Fruit fly (Drosophila melanogaster): ENCODE measurements around the gene Ccdc56.

Gene Ccdc56

DNA sequence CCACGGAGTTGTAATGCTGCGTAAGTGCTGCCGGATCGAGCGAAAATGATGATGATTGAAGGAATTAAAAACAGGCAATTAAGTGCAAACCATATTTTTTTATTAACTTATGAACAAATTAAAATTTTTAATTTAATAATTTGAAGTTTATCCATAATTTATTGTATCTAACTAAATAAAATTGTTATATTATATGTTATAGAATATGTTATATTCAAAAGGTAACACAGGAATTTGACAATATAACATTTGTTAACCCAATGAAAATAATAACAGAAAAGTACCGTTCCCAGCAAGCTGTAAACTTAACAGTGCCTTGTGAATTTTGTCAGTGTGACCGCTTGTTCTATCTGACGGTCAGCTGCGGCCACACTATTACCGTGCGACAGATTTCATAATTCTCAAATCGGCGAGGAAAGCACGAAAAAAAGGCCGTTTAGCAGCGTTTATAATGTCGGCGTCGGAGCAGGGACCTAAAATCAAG, at the start of gene Ccdc56, which contains the start of gene mtTFB1 (continued):
- no peak for TF ChIP-seq Hr3 (GFP tag; optimal IDR thresholded peaks at IDR 0.05)

DNA sequence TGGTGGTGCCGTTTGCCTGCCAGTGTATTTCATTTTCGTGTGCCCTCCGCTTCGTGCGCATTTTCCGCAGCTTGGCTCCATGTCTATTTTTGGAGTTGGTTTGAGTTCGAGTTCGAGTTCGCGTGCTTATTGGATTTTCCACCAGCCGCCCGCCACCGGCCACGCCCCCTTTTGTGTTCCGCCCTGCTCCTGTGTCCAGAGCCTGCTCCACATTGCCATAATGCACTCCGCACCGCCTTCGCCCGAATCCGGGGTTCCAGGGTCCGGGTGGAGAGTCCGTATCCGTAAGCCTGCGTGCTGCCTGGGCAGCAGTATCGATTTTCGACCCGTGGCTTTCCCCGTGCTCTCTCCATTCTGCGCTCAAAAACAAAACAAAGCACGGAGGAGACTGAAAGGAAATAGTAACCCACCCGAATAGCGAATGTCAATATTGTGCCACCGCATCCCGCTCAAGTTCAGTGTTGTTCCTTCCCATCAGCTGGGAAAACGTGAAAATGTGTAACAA, 30.4 kb upstream of the Ccdc56 start:
- TF ChIP-seq abd-A (tag; optimal IDR thresholded peaks at IDR 0.05), result peak; percentile 22
- TF ChIP-seq slbo (GFP tag; IDR thresholded peaks at IDR 0.05), result 0 out of 2 replicates have a peak, but pooled peaks have one; percentile 3
- no peak for TF ChIP-seq Drgx (GFP tag; IDR thresholded peaks at IDR 0.05)
- TF ChIP-seq NC2β (GFP tag; optimal IDR thresholded peaks at IDR 0.05), result no peak
- 0 out of 2 replicates have a peak, but pooled peaks have one; percentile 26 for TF ChIP-seq Dref (GFP tag; IDR thresholded peaks at IDR 0.05)
- TF ChIP-seq CG5180 (GFP tag; optimal IDR thresholded peaks at IDR 0.05), result peak; percentile 91
- TF ChIP-seq onecut (GFP tag; IDR thresholded peaks at IDR 0.05), result peak; percentile 98
- peak; percentile 14; the same call in 1 of the 2 replicates for TF ChIP-seq Scr (GFP tag; IDR thresholded peaks at IDR 0.05; ENCODE audit: partially characterized antibody)
- TF ChIP-seq CG18619 (GFP tag; optimal IDR thresholded peaks at IDR 0.05), result no peak
- peak; percentile 5; the same call in 1 of the 2 replicates for TF ChIP-seq Adf1 (GFP tag; IDR thresholded peaks at IDR 0.05)
- 0 out of 4 replicates have a peak, but pooled peaks have one; percentile 48 for TF ChIP-seq chinmo (GFP tag; IDR thresholded peaks at IDR 0.05; ENCODE audit: partially characterized antibody)
- peak; percentile 61 for TF ChIP-seq Med (GFP tag)
- 0 out of 2 replicates have a peak, but pooled peaks have one; percentile 36 for TF ChIP-seq sob (GFP tag; IDR thresholded peaks at IDR 0.05)

DNA sequence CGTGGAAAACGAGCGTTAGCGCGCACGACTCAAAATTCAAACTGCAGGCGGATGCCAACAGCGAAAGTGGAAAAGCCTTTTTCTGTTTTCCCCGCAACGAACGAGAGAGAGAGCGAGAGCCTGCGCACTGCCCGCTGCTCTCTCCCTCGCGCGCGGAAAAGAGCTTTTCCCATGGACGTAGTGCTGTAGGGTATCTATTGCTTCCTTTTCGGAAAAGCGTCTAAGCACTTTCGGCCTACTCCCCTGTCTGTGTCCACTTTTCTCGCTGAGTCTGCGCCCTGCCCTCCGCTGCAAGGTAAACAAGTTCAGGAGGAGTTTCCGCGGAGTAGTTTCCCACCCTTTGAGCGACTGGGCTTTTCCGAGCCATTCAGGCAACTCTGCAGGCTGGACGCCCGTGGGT, 28.5 kb upstream of the Ccdc56 start, which contains the start of gene CG32085:
Gene CG32085 (minus strand): TSS at position 47 of the 400 bp plus-strand sequence.
- no peak for TF ChIP-seq Opbp (GFP tag; IDR thresholded peaks at IDR 0.05; ENCODE audit: partially characterized antibody)
- TF ChIP-seq Meics (GFP tag; optimal IDR thresholded peaks at IDR 0.05), result peak; percentile 76
- TF ChIP-seq CG4730 (GFP tag; IDR thresholded peaks at IDR 0.05), result peak; percentile 54; the same call in 1 of the 2 replicates
- TF ChIP-seq Dref (GFP tag; IDR thresholded peaks at IDR 0.05), result peak; percentile 37
- TF ChIP-seq shn (GFP tag; optimal IDR thresholded peaks at IDR 0.05), result peak; percentile 42
- TF ChIP-seq ewg (GFP tag; optimal IDR thresholded peaks at IDR 0.05), result peak; percentile 99
- peak; percentile 53; the same call in 1 of the 2 replicates for TF ChIP-seq MBD-R2 (GFP tag; IDR thresholded peaks at IDR 0.05)
- peak; percentile 80 for TF ChIP-seq sob (GFP tag; IDR thresholded peaks at IDR 0.05)
- peak; percentile 27 for TF ChIP-seq maf-S (GFP tag; optimal IDR thresholded peaks at IDR 0.05)
- no peak for TF ChIP-seq dati (GFP tag; IDR thresholded peaks at IDR 0.05)
- TF ChIP-seq Lim3 (GFP tag; IDR thresholded peaks at IDR 0.05), result no peak
- TF ChIP-seq rib (GFP tag; IDR thresholded peaks at IDR 0.05), result peak; percentile 51; the same call in 1 of the 2 replicates
- TF ChIP-seq vvl (GFP tag; IDR thresholded peaks at IDR 0.05), result peak; percentile 82
- peak; percentile 59 for TF ChIP-seq CG1792 (GFP tag; optimal IDR thresholded peaks at IDR 0.05)
- no peak for TF ChIP-seq CG8388 (GFP tag; optimal IDR thresholded peaks at IDR 0.05)
- TF ChIP-seq CG14965 (GFP tag; optimal IDR thresholded peaks at IDR 0.05; ENCODE audit: borderline replicate concordance), result no peak
- peak; percentile 42; the same call in 1 of the 2 replicates for TF ChIP-seq crol (GFP tag; IDR thresholded peaks at IDR 0.05)
- peak; percentile 61 for TF ChIP-seq Xbp1 (GFP tag; optimal IDR thresholded peaks at IDR 0.05)
- TF ChIP-seq pb (GFP tag; optimal IDR thresholded peaks at IDR 0.05), result peak; percentile 25
- no peak for TF ChIP-seq hbn (GFP tag; IDR thresholded peaks at IDR 0.05; ENCODE audit: partially characterized antibody)
- TF ChIP-seq Nf-YA (GFP tag; IDR thresholded peaks at IDR 0.05), result no peak
- peak; percentile 26 for TF ChIP-seq ATbp (GFP tag; optimal IDR thresholded peaks at IDR 0.05)
- no peak for TF ChIP-seq Gsc (GFP tag; IDR thresholded peaks at IDR 0.05)
- no peak for TF ChIP-seq Nf-YB (GFP tag; optimal IDR thresholded peaks at IDR 0.05)
- no peak for TF ChIP-seq gsb-n (tag; optimal IDR thresholded peaks at IDR 0.05)
- TF ChIP-seq Hr3 (GFP tag; optimal IDR thresholded peaks at IDR 0.05), result no peak
- TF ChIP-seq sc (optimal IDR thresholded peaks at IDR 0.05), result no peak
- no peak for TF ChIP-seq sc (GFP tag; optimal IDR thresholded peaks at IDR 0.05)
- TF ChIP-seq org-1 (GFP tag; optimal IDR thresholded peaks at IDR 0.05), result peak; percentile 23
- TF ChIP-seq C15 (GFP tag; IDR thresholded peaks at IDR 0.05), result 0 out of 3 replicates have a peak, but pooled peaks have one; percentile 37
- TF ChIP-seq dmrt99B (tag; optimal IDR thresholded peaks at IDR 0.05), result peak; percentile 48
- no peak for TF ChIP-seq CG2129 (GFP tag; IDR thresholded peaks at IDR 0.05; ENCODE audit: partially characterized antibody)
- TF ChIP-seq gcm (GFP tag; optimal IDR thresholded peaks at IDR 0.05), result no peak
- peak; percentile 1 for TF ChIP-seq slp2 (GFP tag; optimal IDR thresholded peaks at IDR 0.05)
- peak; percentile 74 for TF ChIP-seq row (GFP tag; IDR thresholded peaks at IDR 0.05)

All from whole organism, embryonic.